Fruit fly (Drosophila melanogaster): ENCODE measurements around the gene Cse1.

Gene Cse1

dm6 chr2L:16824905-16825333, at the start of gene Cse1 (continued):
- no peak for TF ChIP-seq CG13424 (tag; optimal IDR thresholded peaks at IDR 0.05)
- TF ChIP-seq Six4 (GFP tag; optimal IDR thresholded peaks at IDR 0.05) = no peak
- no peak for TF ChIP-seq CG33213 (GFP tag; optimal IDR thresholded peaks at IDR 0.05)
- 0 out of 3 replicates have a peak, but pooled peaks have one; percentile 50 for TF ChIP-seq CG2199 (GFP tag; IDR thresholded peaks at IDR 0.05)
- TF ChIP-seq slou (GFP tag; optimal IDR thresholded peaks at IDR 0.05) = no peak
- TF ChIP-seq CG1832 (GFP tag; optimal IDR thresholded peaks at IDR 0.05) = no peak
- TF ChIP-seq Bgb (GFP tag; IDR thresholded peaks at IDR 0.05; ENCODE audit: partially characterized antibody) = peak; percentile 45; the same call in 1 of the 2 replicates
- no peak for TF ChIP-seq peb (GFP tag; IDR thresholded peaks at IDR 0.05)
- TF ChIP-seq inv (GFP tag; IDR thresholded peaks at IDR 0.05; ENCODE audit: partially characterized antibody) = peak; percentile 55; the same call in 1 of the 2 replicates
- no peak for TF ChIP-seq HmgD (GFP tag; optimal IDR thresholded peaks at IDR 0.05)
- no peak for TF ChIP-seq NFAT (GFP tag; IDR thresholded peaks at IDR 0.05)
- TF ChIP-seq CG9609 (GFP tag; optimal IDR thresholded peaks at IDR 0.05) = no peak
- 0 out of 4 replicates have a peak, but pooled peaks have one; percentile 56 for TF ChIP-seq chinmo (GFP tag; IDR thresholded peaks at IDR 0.05; ENCODE audit: partially characterized antibody)
- peak; percentile 62 for TF ChIP-seq Dref (GFP tag; IDR thresholded peaks at IDR 0.05)
- TF ChIP-seq CG1603 (tag; optimal IDR thresholded peaks at IDR 0.05) = no peak
- TF ChIP-seq CG3065 (GFP tag; optimal IDR thresholded peaks at IDR 0.05) = no peak
- TF ChIP-seq lmd (GFP tag; IDR thresholded peaks at IDR 0.05) = no peak
- no peak for TF ChIP-seq Fer1 (GFP tag; optimal IDR thresholded peaks at IDR 0.05)
- TF ChIP-seq CG17328 (GFP tag; IDR thresholded peaks at IDR 0.05) = no peak
- no peak for TF ChIP-seq CG2120 (GFP tag; optimal IDR thresholded peaks at IDR 0.05)
- TF ChIP-seq CG10147 (GFP tag; optimal IDR thresholded peaks at IDR 0.05) = no peak
- TF ChIP-seq usp (GFP tag; optimal IDR thresholded peaks at IDR 0.05) = no peak
- TF ChIP-seq nmo (GFP tag; optimal IDR thresholded peaks at IDR 0.05) = peak; percentile 40
- TF ChIP-seq jigr1 (GFP tag; IDR thresholded peaks at IDR 0.05) = no peak
- TF ChIP-seq CG12071 (GFP tag; optimal IDR thresholded peaks at IDR 0.05) = no peak
- TF ChIP-seq Oli (tag; optimal IDR thresholded peaks at IDR 0.05) = no peak
- TF ChIP-seq sna (GFP tag; IDR thresholded peaks at IDR 0.05; ENCODE audit: partially characterized antibody) = peak; percentile 70
- no peak for TF ChIP-seq tup (GFP tag; optimal IDR thresholded peaks at IDR 0.05)
- 0 out of 3 replicates have a peak, but pooled peaks have one; percentile 27 for TF ChIP-seq vnd (GFP tag; IDR thresholded peaks at IDR 0.05; ENCODE audit: partially characterized antibody)
- no peak for TF ChIP-seq lov (optimal IDR thresholded peaks at IDR 0.05)
- TF ChIP-seq lov (GFP tag; IDR thresholded peaks at IDR 0.05) = no peak
- TF ChIP-seq CG43689 (GFP tag; IDR thresholded peaks at IDR 0.05) = no peak
- no peak for TF ChIP-seq CG2889 (GFP tag; IDR thresholded peaks at IDR 0.05)
- peak; percentile 36; the same call in 1 of the 3 replicates for TF ChIP-seq row (GFP tag; IDR thresholded peaks at IDR 0.05)
- no peak for TF ChIP-seq CG13624 (GFP tag; optimal IDR thresholded peaks at IDR 0.05)
- no peak for TF ChIP-seq Ets65A (GFP tag)
- TF ChIP-seq CG17186 (GFP tag; optimal IDR thresholded peaks at IDR 0.05) = no peak
- TF ChIP-seq CG6765 (GFP tag; optimal IDR thresholded peaks at IDR 0.05) = no peak
- TF ChIP-seq gce (GFP tag; IDR thresholded peaks at IDR 0.05) = no peak
- TF ChIP-seq odd (GFP tag; optimal IDR thresholded peaks at IDR 0.05) = no peak
- TF ChIP-seq cwo (GFP tag; optimal IDR thresholded peaks at IDR 0.05) = no peak
- TF ChIP-seq Abd-B (GFP tag; optimal IDR thresholded peaks at IDR 0.05) = no peak
- TF ChIP-seq CG4707 (GFP tag; optimal IDR thresholded peaks at IDR 0.05) = no peak
- TF ChIP-seq unc-4 (GFP tag; IDR thresholded peaks at IDR 0.05; ENCODE audit: partially characterized antibody) = peak; percentile 62; the same call in 1 of the 2 replicates
- TF ChIP-seq knrl (GFP tag; IDR thresholded peaks at IDR 0.05; ENCODE audit: partially characterized antibody) = peak; percentile 68
- TF ChIP-seq zfh2 (GFP tag; optimal IDR thresholded peaks at IDR 0.05) = no peak
- TF ChIP-seq CG2129 (GFP tag; IDR thresholded peaks at IDR 0.05; ENCODE audit: partially characterized antibody) = peak; percentile 56
- TF ChIP-seq ken (GFP tag; IDR thresholded peaks at IDR 0.05) = no peak
- peak; percentile 38 for TF ChIP-seq sens (GFP tag)
- TF ChIP-seq Doc3 (GFP tag; IDR thresholded peaks at IDR 0.05; ENCODE audit: partially characterized antibody) = 0 out of 3 replicates have a peak, but pooled peaks have one; percentile 40
